Fruit fly (Drosophila melanogaster): ENCODE data around the gene CG13983.

CG13983 gene

dm6 chr2L:6252258-6253004 is 11.9 kb downstream of the CG13983 start (continued):
- TF ChIP-seq Jarid2 (GFP tag; optimal IDR thresholded peaks at IDR 0.05) (peak; percentile 41), mam (GFP tag; optimal IDR thresholded peaks at IDR 0.05) (no peak), sens-2 (GFP tag; IDR thresholded peaks at IDR 0.05) (no peak), CG11093 (GFP tag; IDR thresholded peaks at IDR 0.05) (no peak), nom (GFP tag; optimal IDR thresholded peaks at IDR 0.05) (no peak), Lim3 (GFP tag; IDR thresholded peaks at IDR 0.05) (no peak), CG13775 (GFP tag; optimal IDR thresholded peaks at IDR 0.05) (no peak), bcd (GFP tag; optimal IDR thresholded peaks at IDR 0.05) (no peak), CG3995 (GFP tag; optimal IDR thresholded peaks at IDR 0.05) (no peak), Six4 (GFP tag; optimal IDR thresholded peaks at IDR 0.05) (no peak), Dek (tag; optimal IDR thresholded peaks at IDR 0.05) (no peak), ab (GFP tag; optimal IDR thresholded peaks at IDR 0.05) (no peak), en (GFP tag; optimal IDR thresholded peaks at IDR 0.05) (no peak), CG17802 (tag; optimal IDR thresholded peaks at IDR 0.05) (no peak), aop (GFP tag; IDR thresholded peaks at IDR 0.05) (no peak), CG10431 (GFP tag; optimal IDR thresholded peaks at IDR 0.05) (no peak), NC2α (GFP tag; optimal IDR thresholded peaks at IDR 0.05) (no peak), dm (GFP tag; optimal IDR thresholded peaks at IDR 0.05) (no peak), CG14710 (tag; optimal IDR thresholded peaks at IDR 0.05) (peak; percentile 22), lab (GFP tag; optimal IDR thresholded peaks at IDR 0.05) (peak; percentile 22), trem (tag; optimal IDR thresholded peaks at IDR 0.05) (no peak), Hmr (GFP tag; optimal IDR thresholded peaks at IDR 0.05) (no peak), unc-4 (GFP tag; IDR thresholded peaks at IDR 0.05; ENCODE audit: partially characterized antibody) (no peak), CG5180 (GFP tag; optimal IDR thresholded peaks at IDR 0.05) (no peak), Xbp1 (GFP tag; optimal IDR thresholded peaks at IDR 0.05) (no peak), sqz (GFP tag; optimal IDR thresholded peaks at IDR 0.05) (no peak), Atf-2 (GFP tag; optimal IDR thresholded peaks at IDR 0.05) (no peak), grn (GFP tag; optimal IDR thresholded peaks at IDR 0.05) (no peak), CG10147 (GFP tag; optimal IDR thresholded peaks at IDR 0.05) (no peak), ham (GFP tag; IDR thresholded peaks at IDR 0.05) (no peak), CG8944 (GFP tag; optimal IDR thresholded peaks at IDR 0.05) (no peak), CG8924 (tag; optimal IDR thresholded peaks at IDR 0.05) (no peak), Asciz (GFP tag; optimal IDR thresholded peaks at IDR 0.05) (no peak), CG11695 (GFP tag; IDR thresholded peaks at IDR 0.05) (no peak), CG4820 (GFP tag; optimal IDR thresholded peaks at IDR 0.05) (no peak), Oaz (GFP tag; IDR thresholded peaks at IDR 0.05) (no peak), sob (GFP tag; IDR thresholded peaks at IDR 0.05) (no peak), CG4328 (GFP tag; optimal IDR thresholded peaks at IDR 0.05) (no peak), C15 (GFP tag; IDR thresholded peaks at IDR 0.05) (no peak), ato (GFP tag; IDR thresholded peaks at IDR 0.05; ENCODE audit: partially characterized antibody) (no peak), Hey (tag; optimal IDR thresholded peaks at IDR 0.05) (no peak), sens (GFP tag) (peak; percentile 82), pfk (GFP tag; optimal IDR thresholded peaks at IDR 0.05) (no peak), btn (GFP tag; optimal IDR thresholded peaks at IDR 0.05) (no peak), ash1 (GFP tag; optimal IDR thresholded peaks at IDR 0.05) (no peak), Oli (tag; optimal IDR thresholded peaks at IDR 0.05) (no peak), CG8765 (GFP tag; IDR thresholded peaks at IDR 0.05) (no peak), CG32767 (GFP tag; IDR thresholded peaks at IDR 0.05) (no peak), chinmo (GFP tag; IDR thresholded peaks at IDR 0.05; ENCODE audit: partially characterized antibody) (no peak), CG13287 (GFP tag; IDR thresholded peaks at IDR 0.05; ENCODE audit: partially characterized antibody) (no peak)

Measured in whole organism, embryonic.